Worm (Caenorhabditis elegans) whole organism, L4/young adult: ENCODE data around the gene rnp-9.

ENCODE experiments used
- W03F9.2 ChIP-seq: fragments of 150-350 bp; optimal IDR thresholded peaks from 2 replicates; lab custom pipeline; 2014; ENCODE audit warnings: missing biosample characterization, missing genetic modification characterization
- dao-5 ChIP-seq: sonication (generic microtip); optimal IDR thresholded peaks from 2 replicates; lab custom pipeline; 2016; ENCODE audit warnings: missing genotype, missing genetic modification characterization, moderate library complexity, missing compliant biosample characterization
- him-1 ChIP-seq: sonication (generic microtip); optimal IDR thresholded peaks from 2 replicates; lab custom pipeline; 2016; ENCODE audit warnings: missing genotype, missing genetic modification reagents, missing genetic modification characterization, missing compliant biosample characterization

DNA sequence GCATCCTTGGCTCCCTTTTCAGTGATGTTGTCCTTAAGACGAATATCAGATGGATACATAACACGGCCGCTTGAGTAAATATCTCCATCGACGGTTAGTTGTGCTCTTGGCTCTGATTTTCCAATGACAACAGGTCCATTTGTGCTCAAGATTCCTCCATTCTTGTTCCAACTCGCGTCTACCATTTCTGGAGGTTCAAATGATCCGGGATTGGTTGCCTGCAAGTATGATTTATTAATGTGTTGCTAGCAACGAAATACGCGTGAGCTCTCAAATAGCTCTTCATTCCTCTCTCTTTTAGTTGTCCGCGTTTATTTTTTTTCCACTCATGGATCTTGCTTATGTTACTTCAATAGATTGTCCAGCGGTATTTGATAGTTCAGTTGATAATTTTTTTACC is 16.6 kb downstream of the rnp-9 start, which contains the start of gene arrd-28:
- no peak for TF ChIP-seq him-1 (tag; lab: Kevin White, UChicago)
- no peak for TF ChIP-seq W03F9.2 (tag; lab: Kevin White, UChicago)
- no peak for TF ChIP-seq dao-5 (tag; lab: Kevin White, UChicago)
